Fruit fly (Drosophila melanogaster) whole organism, wandering third instar larva: Measurements from ENCODE around the gene CG8461.

ENCODE experiments used
- Abd-B ChIP-seq: fragments of >200 bp; optimal IDR thresholded peaks from 2 replicates; lab custom pipeline; 2017; ENCODE audit warnings: missing biosample characterization, missing genetic modification characterization
- CG32264 ChIP-seq: fragments of 200-800 bp; sonication (Bioruptor generic); optimal IDR thresholded peaks from 2 replicates; lab custom pipeline; 2016; ENCODE audit warnings: missing biosample characterization, missing genetic modification characterization
- CG9705 ChIP-seq: fragments of 200-800 bp; sonication (Bioruptor generic); optimal IDR thresholded peaks from 2 replicates; lab custom pipeline; 2018; ENCODE audit warnings: missing biosample characterization, mild to moderate bottlenecking, missing genetic modification characterization
- CrebA ChIP-seq: fragments of 200-800 bp; sonication (Bioruptor generic); optimal IDR thresholded peaks from 2 replicates; lab custom pipeline; 2016; ENCODE audit warnings: missing biosample characterization, mild to moderate bottlenecking, missing genetic modification characterization, borderline replicate concordance
- Dfd ChIP-seq: fragments of >200 bp; optimal IDR thresholded peaks from 2 replicates; lab custom pipeline; 2017; ENCODE audit warnings: missing biosample characterization, missing genetic modification characterization
- Dif ChIP-seq: fragments of 200-275, 200-300 bp; sonication (Bioruptor generic); optimal IDR thresholded peaks from 2 replicates; lab custom pipeline; 2018; ENCODE audit warnings: missing biosample characterization, missing genetic modification characterization; ENCODE audit not compliant: partially characterized antibody
- GATAd ChIP-seq: sonication (Bioruptor generic); optimal IDR thresholded peaks from 2 replicates; lab custom pipeline; 2016; ENCODE audit warnings: missing biosample characterization, missing genetic modification characterization
- HLH106 ChIP-seq: fragments of 200-800 bp; optimal IDR thresholded peaks from 3 replicates; lab custom pipeline; 2019; ENCODE audit warnings: missing biosample characterization, mild to moderate bottlenecking, missing genetic modification characterization, moderate library complexity
- Hnf4 ChIP-seq: fragments of 200-800 bp; sonication (Bioruptor generic); optimal IDR thresholded peaks from 2 replicates; lab custom pipeline; 2016; ENCODE audit warnings: missing biosample characterization, mild to moderate bottlenecking, missing genetic modification characterization
- Hr78 ChIP-seq: fragments of >200 bp; optimal IDR thresholded peaks from 2 replicates; lab custom pipeline; 2017; ENCODE audit warnings: missing biosample characterization, missing genetic modification characterization
- Hr83 ChIP-seq: fragments of 200-300 bp; sonication (Bioruptor generic); optimal IDR thresholded peaks from 2 replicates; lab custom pipeline; 2016; ENCODE audit warnings: missing biosample characterization, mild to moderate bottlenecking, missing genetic modification characterization, moderate library complexity; ENCODE audit not compliant: poor library complexity, severe bottlenecking
- Jra ChIP-seq: sonication (Bioruptor generic); optimal IDR thresholded peaks from 2 replicates; lab custom pipeline; 2016; ENCODE audit warnings: missing biosample characterization, missing genetic modification characterization
- Mio ChIP-seq: sonication (Bioruptor generic); optimal IDR thresholded peaks from 2 replicates; lab custom pipeline; 2016; ENCODE audit warnings: missing biosample characterization, missing genetic modification characterization
- Myc ChIP-seq: fragments of >200 bp; optimal IDR thresholded peaks from 2 replicates; lab custom pipeline; 2017
- N ChIP-seq: fragments of >200 bp; optimal IDR thresholded peaks from 2 replicates; lab custom pipeline; 2018; ENCODE audit warnings: missing biosample characterization, missing external identifiers, missing genetic modification characterization
- OdsH ChIP-seq: fragments of 200-800 bp; sonication (Bioruptor generic); optimal IDR thresholded peaks from 2 replicates; lab custom pipeline; 2016; ENCODE audit warnings: missing biosample characterization, mild to moderate bottlenecking, missing genetic modification characterization
- Rel ChIP-seq, 2 experiments: fragments of 200-800 bp; sonication (Bioruptor generic) in 1 of 2; optimal IDR thresholded peaks; 2 replicates in 1 of 2; 3 replicates in 1 of 2; lab custom pipeline; 2016 to 2019; ENCODE audit warnings: mild to moderate bottlenecking in 2 of 2, missing biosample characterization in 2 of 2, missing genetic modification characterization in 2 of 2, moderate library complexity in 1 of 2
- Sp1 ChIP-seq: fragments of 200-800 bp; sonication (Bioruptor generic); optimal IDR thresholded peaks from 3 replicates; lab custom pipeline; 2019; ENCODE audit warnings: missing biosample characterization, mild to moderate bottlenecking, missing genetic modification characterization, moderate library complexity
- Vsx2 ChIP-seq: fragments of 200-300, 225-300 bp; sonication (Bioruptor generic); optimal IDR thresholded peaks from 2 replicates; lab custom pipeline; 2018; ENCODE audit warnings: missing biosample characterization, missing genetic modification characterization; ENCODE audit not compliant: partially characterized antibody
- br ChIP-seq: fragments of 200-800 bp; sonication (Bioruptor generic); optimal IDR thresholded peaks from 2 replicates; lab custom pipeline; 2016; ENCODE audit warnings: missing biosample characterization, missing genetic modification characterization
- brk ChIP-seq: fragments of 200-800 bp; sonication (Bioruptor generic); optimal IDR thresholded peaks from 2 replicates; lab custom pipeline; 2016; ENCODE audit warnings: missing biosample characterization, mild to moderate bottlenecking, missing genetic modification characterization
- dl ChIP-seq, 2 experiments: fragments of 175-275, 200-275 bp in 1 of 2; fragments of 200-275 bp in 1 of 2; sonication (Bioruptor generic); optimal IDR thresholded peaks; lab custom pipeline; 2018; ENCODE audit warnings: mild to moderate bottlenecking in 2 of 2, missing biosample characterization in 2 of 2, missing genetic modification characterization in 2 of 2, moderate library complexity in 2 of 2; ENCODE audit not compliant: partially characterized antibody in 2 of 2, insufficient read depth in 1 of 2
- dmrt93B ChIP-seq: fragments of 200-800 bp; sonication (Bioruptor generic); optimal IDR thresholded peaks from 2 replicates; lab custom pipeline; 2018; ENCODE audit warnings: missing biosample characterization, mild to moderate bottlenecking, missing genetic modification characterization
- dsf ChIP-seq: sonication (Bioruptor generic); optimal IDR thresholded peaks from 2 replicates; lab custom pipeline; 2016; ENCODE audit warnings: missing biosample characterization, missing genetic modification characterization, borderline replicate concordance
- ey ChIP-seq: fragments of 200-800 bp; sonication (Bioruptor generic); optimal IDR thresholded peaks from 2 replicates; lab custom pipeline; 2016; ENCODE audit warnings: missing biosample characterization, missing genetic modification characterization
- foxo ChIP-seq, 2 experiments: fragments of 200-800 bp; sonication (Bioruptor generic); optimal IDR thresholded peaks; 2 replicates in 1 of 2; 3 replicates in 1 of 2; lab custom pipeline; 2016 to 2017; ENCODE audit warnings: missing biosample characterization in 2 of 2, missing genetic modification characterization in 2 of 2
- fru ChIP-seq: fragments of 200-800 bp; sonication (Bioruptor generic); optimal IDR thresholded peaks from 3 replicates; lab custom pipeline; 2016; ENCODE audit warnings: missing biosample characterization, mild to moderate bottlenecking, missing genetic modification characterization
- h ChIP-seq: fragments of 200-800 bp; sonication (Bioruptor generic); optimal IDR thresholded peaks from 3 replicates; lab custom pipeline; 2016; ENCODE audit warnings: missing biosample characterization, mild to moderate bottlenecking, missing genetic modification characterization
- jim ChIP-seq: fragments of 175-275, 200-325 bp; sonication (Bioruptor generic); optimal IDR thresholded peaks from 2 replicates; lab custom pipeline; 2016; ENCODE audit warnings: missing biosample characterization, mild to moderate bottlenecking, missing genetic modification characterization
- lola ChIP-seq: fragments of >200 bp; optimal IDR thresholded peaks from 2 replicates; lab custom pipeline; 2017; ENCODE audit warnings: missing biosample characterization, missing genetic modification characterization
- pan ChIP-seq: fragments of >200 bp; optimal IDR thresholded peaks from 2 replicates; lab custom pipeline; 2017
- psq ChIP-seq: fragments of 200-800 bp; sonication (Bioruptor generic); optimal IDR thresholded peaks from 3 replicates; lab custom pipeline; 2017; ENCODE audit warnings: missing biosample characterization, mild to moderate bottlenecking, missing genetic modification characterization, moderate library complexity
- rgr ChIP-seq: fragments of 200-800 bp; sonication (Bioruptor generic); optimal IDR thresholded peaks from 3 replicates; lab custom pipeline; 2016; ENCODE audit warnings: missing biosample characterization, mild to moderate bottlenecking, missing genetic modification characterization
- sage ChIP-seq: fragments of 200-800 bp; sonication (Bioruptor generic); optimal IDR thresholded peaks from 2 replicates; lab custom pipeline; 2016; ENCODE audit warnings: missing biosample characterization, mild to moderate bottlenecking, missing genetic modification characterization
- sv ChIP-seq: fragments of 200-800 bp; sonication (Bioruptor generic); optimal IDR thresholded peaks from 3 replicates; lab custom pipeline; 2016; ENCODE audit warnings: missing biosample characterization, missing genetic modification characterization
- tai ChIP-seq: sonication (Bioruptor generic); optimal IDR thresholded peaks from 2 replicates; lab custom pipeline; 2016; ENCODE audit warnings: missing biosample characterization, missing genetic modification characterization
- usp ChIP-seq: fragments of >200 bp; optimal IDR thresholded peaks from 2 replicates; lab custom pipeline; 2017; ENCODE audit warnings: missing biosample characterization, missing genetic modification characterization
- woc ChIP-seq: sonication (Bioruptor generic); optimal IDR thresholded peaks from 2 replicates; lab custom pipeline; 2016; ENCODE audit warnings: missing biosample characterization, mild to moderate bottlenecking, missing genetic modification characterization

Gene CG8461

DNA sequence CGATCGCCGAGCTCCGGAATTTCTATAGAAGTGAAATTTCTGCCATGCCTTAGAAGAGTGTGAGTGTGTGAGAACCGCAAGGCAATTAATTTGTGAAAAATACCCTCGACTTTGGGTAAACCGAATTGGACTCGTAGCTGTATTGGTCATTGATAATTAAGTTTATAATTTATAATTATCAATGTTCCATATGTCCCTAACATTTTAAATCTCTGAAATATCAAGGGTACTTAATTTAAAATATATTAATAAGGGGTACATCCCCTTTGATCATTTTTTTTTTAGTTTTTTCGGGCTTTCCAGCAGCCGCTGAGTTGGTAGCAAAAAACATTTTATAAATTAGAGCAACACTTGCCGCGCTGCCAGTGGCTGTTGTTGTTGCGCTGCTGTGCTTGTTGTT, 8.3 kb downstream of the CG8461 start:
- no peak for TF ChIP-seq dmrt93B (GFP tag; lab: Kevin White, UChicago)
- TF ChIP-seq foxo (GFP tag; optimal IDR thresholded peaks at IDR 0.05; lab: Kevin White, UChicago): no peak
- no peak for TF ChIP-seq CrebA (GFP tag; lab: Kevin White, UChicago)
- no peak for TF ChIP-seq jim
- TF ChIP-seq tai: no peak
- TF ChIP-seq lola: no peak
- no peak for TF ChIP-seq CG9705
- TF ChIP-seq Jra (GFP tag; lab: Kevin White, UChicago): no peak
- TF ChIP-seq psq (GFP tag; lab: Kevin White, UChicago): no peak

DNA sequence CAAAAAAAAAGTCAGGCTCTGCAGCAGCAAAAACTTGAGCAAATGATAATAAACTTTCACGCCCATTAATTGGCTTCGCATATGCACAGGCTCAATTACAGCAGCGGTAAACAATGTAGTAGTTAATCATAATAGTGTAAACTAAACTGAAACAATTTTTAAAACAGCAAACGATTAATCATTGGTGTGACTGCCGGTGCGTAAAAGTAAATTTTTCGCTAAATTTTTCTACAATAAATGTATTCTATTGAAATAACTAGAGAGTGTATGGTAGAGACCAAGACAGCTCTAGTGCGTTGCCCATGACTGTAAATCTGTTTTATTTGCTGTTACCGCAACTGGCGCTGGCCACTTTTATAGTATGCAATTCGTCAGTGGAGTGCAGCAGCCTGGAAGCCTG, 15.4 kb downstream of the CG8461 start:
- TF ChIP-seq jim: no peak
- peak; percentile 52 for TF ChIP-seq fru (GFP tag; lab: Kevin White, UChicago)
- TF ChIP-seq Hr78 (GFP tag; lab: Kevin White, UChicago): no peak
- TF ChIP-seq Mio (GFP tag; lab: Kevin White, UChicago): no peak
- no peak for TF ChIP-seq Dfd (GFP tag; lab: Kevin White, UChicago)
- no peak for TF ChIP-seq GATAd
- no peak for TF ChIP-seq usp (GFP tag; lab: Kevin White, UChicago)
- TF ChIP-seq rgr: peak; percentile 48
- TF ChIP-seq h: peak; percentile 40
- TF ChIP-seq psq (GFP tag; lab: Kevin White, UChicago): no peak
- TF ChIP-seq CG32264 (GFP tag; lab: Kevin White, UChicago): no peak
- no peak for TF ChIP-seq sage
- TF ChIP-seq N: no peak
- TF ChIP-seq ey: peak; percentile 58
- TF ChIP-seq dsf (GFP tag; lab: Kevin White, UChicago): no peak
- TF ChIP-seq pan (lab: Kevin White, UChicago): no peak
- TF ChIP-seq CG9705: no peak
- TF ChIP-seq Rel (GFP tag; optimal IDR thresholded peaks at IDR 0.05; lab: Kevin White, UChicago): no peak
- TF ChIP-seq Rel (tag; optimal IDR thresholded peaks at IDR 0.05; lab: Kevin White, UChicago): no peak
- no peak for TF ChIP-seq Myc (lab: Kevin White, UChicago)
- no peak for TF ChIP-seq Jra (GFP tag; lab: Kevin White, UChicago)
- TF ChIP-seq br (GFP tag; lab: Kevin White, UChicago): peak; percentile 38
- no peak for TF ChIP-seq dl (GFP tag; optimal IDR thresholded peaks at IDR 0.05; lab: Kevin White, UChicago; ENCODE audit: insufficient read depth in 1 of 2, partially characterized antibody in 2 of 2)
- no peak for TF ChIP-seq Vsx2 (GFP tag; lab: Kevin White, UChicago)
- no peak for TF ChIP-seq lola
- no peak for TF ChIP-seq dmrt93B (GFP tag; lab: Kevin White, UChicago)
- TF ChIP-seq foxo (GFP tag; optimal IDR thresholded peaks at IDR 0.05; lab: Kevin White, UChicago): peak in 1 of 2 experiments; percentile 42
- no peak for TF ChIP-seq tai
- TF ChIP-seq CrebA (GFP tag; lab: Kevin White, UChicago): no peak
- no peak for TF ChIP-seq Dif (GFP tag; lab: Kevin White, UChicago)
- TF ChIP-seq Hr83 (GFP tag; lab: Kevin White, UChicago): no peak
- TF ChIP-seq Hnf4 (GFP tag; lab: Kevin White, UChicago): peak; percentile 28
- peak; percentile 42 for TF ChIP-seq woc (GFP tag; lab: Kevin White, UChicago)
- peak; percentile 55 for TF ChIP-seq OdsH
- TF ChIP-seq Sp1: peak; percentile 45
- TF ChIP-seq HLH106 (tag; lab: Kevin White, UChicago): peak; percentile 35
- TF ChIP-seq brk (GFP tag; lab: Kevin White, UChicago): no peak
- no peak for TF ChIP-seq sv (GFP tag; lab: Kevin White, UChicago)
- no peak for TF ChIP-seq Abd-B (GFP tag; lab: Kevin White, UChicago)

DNA sequence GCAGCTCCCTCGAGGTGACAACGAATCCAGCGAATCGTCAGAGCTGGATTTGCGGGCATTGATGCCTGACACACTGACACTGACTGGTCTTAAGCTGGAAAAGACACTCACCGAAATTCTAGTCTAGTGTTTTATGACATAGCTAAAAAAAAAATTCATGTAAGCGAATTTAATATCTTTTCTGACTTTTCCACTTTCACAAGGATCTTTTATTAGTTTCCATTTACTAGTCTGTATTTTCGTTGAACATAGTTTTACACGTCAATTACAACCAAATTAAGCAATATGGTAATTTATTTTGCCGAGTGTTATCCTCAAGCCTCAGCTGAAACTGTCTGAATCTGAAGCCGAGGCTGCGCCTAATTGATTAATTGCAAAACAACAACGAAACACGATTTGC, 17.1 kb downstream of the CG8461 start:
- TF ChIP-seq OdsH: peak; percentile 4
- TF ChIP-seq foxo (GFP tag; optimal IDR thresholded peaks at IDR 0.05; lab: Kevin White, UChicago): peak in 1 of 2 experiments; percentile 4
- TF ChIP-seq dl (GFP tag; optimal IDR thresholded peaks at IDR 0.05; lab: Kevin White, UChicago; ENCODE audit: insufficient read depth in 1 of 2, partially characterized antibody in 2 of 2): no peak
- TF ChIP-seq GATAd: no peak
- no peak for TF ChIP-seq Rel (GFP tag; optimal IDR thresholded peaks at IDR 0.05; lab: Kevin White, UChicago)
- TF ChIP-seq Rel (tag; optimal IDR thresholded peaks at IDR 0.05; lab: Kevin White, UChicago): no peak
- TF ChIP-seq tai: no peak
- no peak for TF ChIP-seq Myc (lab: Kevin White, UChicago)
- no peak for TF ChIP-seq Vsx2 (GFP tag; lab: Kevin White, UChicago)
- TF ChIP-seq usp (GFP tag; lab: Kevin White, UChicago): no peak
- TF ChIP-seq sage: no peak
- no peak for TF ChIP-seq Jra (GFP tag; lab: Kevin White, UChicago)
- peak; percentile 40 for TF ChIP-seq br (GFP tag; lab: Kevin White, UChicago)
- TF ChIP-seq lola: no peak
- TF ChIP-seq brk (GFP tag; lab: Kevin White, UChicago): no peak
- TF ChIP-seq N: no peak
- no peak for TF ChIP-seq Mio (GFP tag; lab: Kevin White, UChicago)
- no peak for TF ChIP-seq Abd-B (GFP tag; lab: Kevin White, UChicago)
- peak; percentile 26 for TF ChIP-seq ey
- no peak for TF ChIP-seq sv (GFP tag; lab: Kevin White, UChicago)
- peak; percentile 57 for TF ChIP-seq fru (GFP tag; lab: Kevin White, UChicago)
- peak; percentile 4 for TF ChIP-seq woc (GFP tag; lab: Kevin White, UChicago)
- no peak for TF ChIP-seq Dfd (GFP tag; lab: Kevin White, UChicago)
- TF ChIP-seq pan (lab: Kevin White, UChicago): no peak
- no peak for TF ChIP-seq CG9705
- TF ChIP-seq rgr: peak; percentile 45
- peak; percentile 15 for TF ChIP-seq h
- TF ChIP-seq HLH106 (tag; lab: Kevin White, UChicago): peak; percentile 8
- no peak for TF ChIP-seq psq (GFP tag; lab: Kevin White, UChicago)
- no peak for TF ChIP-seq Hr83 (GFP tag; lab: Kevin White, UChicago)
- TF ChIP-seq CrebA (GFP tag; lab: Kevin White, UChicago): no peak
- TF ChIP-seq Dif (GFP tag; lab: Kevin White, UChicago): no peak
- TF ChIP-seq dmrt93B (GFP tag; lab: Kevin White, UChicago): no peak
- no peak for TF ChIP-seq Hr78 (GFP tag; lab: Kevin White, UChicago)
- no peak for TF ChIP-seq Sp1
- no peak for TF ChIP-seq jim
- TF ChIP-seq CG32264 (GFP tag; lab: Kevin White, UChicago): no peak
- no peak for TF ChIP-seq dsf (GFP tag; lab: Kevin White, UChicago)
